Fruit fly (Drosophila melanogaster): Measurements from ENCODE around the gene Phb1.
A peak's percentile ranks its signal among the peaks of the same experiment; 100 is the strongest.

dm6 chr2L:19165998-19166397 lies 42.3 kb upstream of the Phb1 start:
- peak; percentile 0 to 12 for TF ChIP-seq CTCF (optimal IDR thresholded peaks at IDR 0.05)
- TF ChIP-seq CG8478 (optimal IDR thresholded peaks at IDR 0.05) = no peak
